Worm (Caenorhabditis elegans) whole organism, young adult: ENCODE results near the gene F21H7.2.

Source experiments
- B0019.2 ChIP-seq: fragments of 200-800 bp; sonication (Bioruptor generic); conservative IDR thresholded peaks from 2 replicates; pipeline ENCODE4 v1.3.6; 2022; ENCODE audit warnings: missing genetic modification reagents, missing genetic modification characterization, missing compliant biosample characterization
- B0035.1 ChIP-seq: sonication (generic microtip); optimal IDR thresholded peaks from 2 replicates; lab custom pipeline; 2016; ENCODE audit warnings: missing genetic modification characterization, mild to moderate bottlenecking, missing compliant biosample characterization, missing genotype, missing genetic modification reagents
- B0336.3 ChIP-seq: fragments of 200-800 bp; sonication (Bioruptor generic); IDR thresholded peaks from 2 replicates; pipeline ENCODE4 v1.3.6; 2022; ENCODE audit warnings: missing genetic modification characterization, missing compliant biosample characterization
- F22D6.2 ChIP-seq: sonication (generic microtip); optimal IDR thresholded peaks from 2 replicates; lab custom pipeline; 2016; ENCODE audit warnings: mild to moderate bottlenecking, missing genetic modification characterization, missing compliant biosample characterization
- F23B12.7 ChIP-seq: sonication (generic microtip); optimal IDR thresholded peaks from 2 replicates; lab custom pipeline; 2017; ENCODE audit warnings: missing genetic modification characterization, mild to moderate bottlenecking, missing compliant biosample characterization, antibody characterized with exemption, moderate library complexity; ENCODE audit not compliant: insufficient read depth
- F33H1.4 ChIP-seq: fragments of 200-800 bp; sonication (Bioruptor generic); IDR thresholded peaks from 2 replicates; pipeline ENCODE4 v1.3.6; 2022; ENCODE audit warnings: missing genetic modification reagents, missing genetic modification characterization, missing compliant biosample characterization
- F49E8.2 ChIP-seq: sonication (generic microtip); optimal IDR thresholded peaks from 3 replicates; lab custom pipeline; 2017; ENCODE audit warnings: missing genetic modification characterization, mild to moderate bottlenecking, missing compliant biosample characterization, antibody characterized with exemption, moderate library complexity; ENCODE audit not compliant: insufficient read depth
- F55B11.4 ChIP-seq: sonication (generic microtip); optimal IDR thresholded peaks from 2 replicates; lab custom pipeline; 2016; ENCODE audit warnings: missing compliant biosample characterization, missing genetic modification characterization, borderline replicate concordance; ENCODE audit not compliant: insufficient read depth
- F57A8.1 ChIP-seq: fragments of 200-800 bp; sonication (Bioruptor generic); optimal IDR thresholded peaks from 2 replicates; lab custom pipeline; 2018; ENCODE audit warnings: mild to moderate bottlenecking, missing genetic modification characterization, moderate library complexity, missing compliant biosample characterization
- F57C9.4 ChIP-seq: sonication (generic microtip); optimal IDR thresholded peaks from 2 replicates; lab custom pipeline; 2017; ENCODE audit warnings: mild to moderate bottlenecking, missing genetic modification characterization, missing compliant biosample characterization
- K12H6.12 ChIP-seq: fragments of 200-800 bp; sonication (Bioruptor generic); optimal IDR thresholded peaks from 2 replicates; lab custom pipeline; 2018; ENCODE audit warnings: mild to moderate bottlenecking, missing genetic modification characterization, missing compliant biosample characterization
- ama-1 ChIP-seq, 3 experiments: fragments of 150-350 bp in 1 of 3; sonication (generic microtip) in 2 of 3; optimal IDR thresholded peaks; 2 replicates each; lab custom pipeline; 2014 to 2018; ENCODE audit warnings: missing biosample characterization in 2 of 3, missing genetic modification characterization in 2 of 3, missing genetic modification reagents in 2 of 3
- aptf-3 ChIP-seq: fragments of 200-800 bp; sonication (Bioruptor generic); IDR thresholded peaks from 2 replicates; pipeline ENCODE4 v1.3.6; 2022; ENCODE audit warnings: missing genetic modification characterization, missing compliant biosample characterization
- attf-6 ChIP-seq: fragments of 200-800 bp; sonication (Bioruptor generic); IDR thresholded peaks from 2 replicates; pipeline ENCODE4 v1.3.6; 2022; ENCODE audit warnings: missing genetic modification reagents, missing genetic modification characterization, missing compliant biosample characterization
- bed-2 ChIP-seq: fragments of 200-800 bp; sonication (Bioruptor generic); IDR thresholded peaks from 2 replicates; pipeline ENCODE4 v1.3.6; 2022; ENCODE audit warnings: missing genetic modification reagents, missing genetic modification characterization, missing compliant biosample characterization
- cebp-1 ChIP-seq, 2 experiments: fragments of 200-800 bp in 1 of 2; sonication (Bioruptor generic) in 1 of 2; sonication (generic microtip) in 1 of 2; IDR thresholded peaks in 1 of 2; optimal IDR thresholded peaks in 1 of 2; 2 replicates each; pipeline versions ENCODE4 v1.3.6 to Lab custom; 2017 to 2022; ENCODE audit warnings: missing compliant biosample characterization in 2 of 2, missing genetic modification characterization in 2 of 2, mild to moderate bottlenecking in 1 of 2, missing genetic modification reagents in 1 of 2, moderate library complexity in 1 of 2
- cebp-2 ChIP-seq: fragments of 200-800 bp; sonication (Bioruptor generic); IDR thresholded peaks from 2 replicates; pipeline ENCODE4 v1.3.6; 2022; ENCODE audit warnings: missing genetic modification characterization, missing compliant biosample characterization
- ceh-40 ChIP-seq: fragments of 200-800 bp; sonication (Bioruptor generic); IDR thresholded peaks from 2 replicates; pipeline ENCODE4 v1.3.6; 2022; ENCODE audit warnings: missing genetic modification characterization, missing compliant biosample characterization
- ceh-79 ChIP-seq: sonication (generic microtip); optimal IDR thresholded peaks from 2 replicates; lab custom pipeline; 2017; ENCODE audit warnings: mild to moderate bottlenecking, missing genetic modification characterization, missing compliant biosample characterization
- egrh-3 ChIP-seq: fragments of 200-800 bp; sonication (Bioruptor generic); IDR thresholded peaks from 2 replicates; pipeline ENCODE4 v1.3.6; 2022; ENCODE audit warnings: missing genetic modification reagents, missing genetic modification characterization, missing compliant biosample characterization
- ets-4 ChIP-seq: fragments of 200-800 bp; sonication (Bioruptor generic); optimal IDR thresholded peaks from 2 replicates; lab custom pipeline; 2018; ENCODE audit warnings: mild to moderate bottlenecking, missing genetic modification characterization, missing compliant biosample characterization
- fkh-3 ChIP-seq: sonication (generic microtip); optimal IDR thresholded peaks from 2 replicates; lab custom pipeline; 2016; ENCODE audit warnings: mild to moderate bottlenecking, missing genetic modification characterization, missing compliant biosample characterization
- let-526 ChIP-seq: fragments of 200-800 bp; sonication (Bioruptor generic); IDR thresholded peaks from 2 replicates; pipeline ENCODE4 v1.3.6; 2022; ENCODE audit warnings: missing genetic modification reagents, missing genetic modification characterization, missing compliant biosample characterization
- let-607 ChIP-seq, 2 experiments: fragments of 200-800 bp in 1 of 2; sonication (Bioruptor generic) in 1 of 2; sonication (generic microtip) in 1 of 2; optimal IDR thresholded peaks; 2 replicates each; lab custom pipeline; 2016 to 2018; ENCODE audit warnings: mild to moderate bottlenecking in 2 of 2, missing compliant biosample characterization in 2 of 2, missing genetic modification characterization in 2 of 2, moderate library complexity in 2 of 2, missing genotype in 1 of 2
- lin-35 ChIP-seq, 3 experiments: fragments of 150-350 bp in 2 of 3; sonication (generic microtip) in 1 of 3; optimal IDR thresholded peaks; 2 replicates each; lab custom pipeline; 2014 to 2018; ENCODE audit warnings: missing biosample characterization in 3 of 3, missing genetic modification characterization in 3 of 3, missing genetic modification reagents in 3 of 3
- lir-1 ChIP-seq: fragments of 200-800 bp; sonication (Bioruptor generic); conservative IDR thresholded peaks from 2 replicates; pipeline ENCODE4 v1.3.6; 2022; ENCODE audit warnings: missing genetic modification reagents, missing genetic modification characterization, missing compliant biosample characterization
- lsl-1 ChIP-seq: fragments of 200-800 bp; sonication (Bioruptor generic); optimal IDR thresholded peaks from 2 replicates; lab custom pipeline; 2018; ENCODE audit warnings: mild to moderate bottlenecking, missing genetic modification characterization, moderate library complexity, missing compliant biosample characterization
- mcd-1 ChIP-seq: fragments of 200-800 bp; sonication (Bioruptor generic); IDR thresholded peaks from 2 replicates; pipeline ENCODE4 v1.3.6; 2022; ENCODE audit warnings: missing genetic modification reagents, missing genetic modification characterization, missing compliant biosample characterization
- nhr-27 ChIP-seq: fragments of 200-800 bp; sonication (Bioruptor generic); optimal IDR thresholded peaks from 2 replicates; lab custom pipeline; 2018; ENCODE audit warnings: mild to moderate bottlenecking, missing genetic modification characterization, moderate library complexity, missing compliant biosample characterization
- sea-2 ChIP-seq: fragments of 200-800 bp; sonication (Bioruptor generic); IDR thresholded peaks from 2 replicates; pipeline ENCODE4 v1.3.6; 2022; ENCODE audit warnings: missing genetic modification characterization, missing compliant biosample characterization
- snpc-1.3 ChIP-seq: sonication (generic microtip); optimal IDR thresholded peaks from 2 replicates; lab custom pipeline; 2017; ENCODE audit warnings: missing genetic modification characterization, mild to moderate bottlenecking, missing compliant biosample characterization, antibody characterized with exemption, moderate library complexity, missing genotype, missing genetic modification reagents; ENCODE audit not compliant: insufficient read depth
- snpc-3.4 ChIP-seq: sonication (generic microtip); optimal IDR thresholded peaks from 2 replicates; lab custom pipeline; 2017; ENCODE audit warnings: missing genetic modification characterization, mild to moderate bottlenecking, missing compliant biosample characterization, antibody characterized with exemption, moderate library complexity, missing genotype, missing genetic modification reagents
- snpc-4 ChIP-seq, 5 experiments: fragments of 150-350 bp in 1 of 5; sonication (generic microtip) in 4 of 5; optimal IDR thresholded peaks; 2 replicates each; lab custom pipeline; 2014 to 2018; ENCODE audit warnings: missing genetic modification characterization in 5 of 5, missing biosample characterization in 3 of 5, antibody characterized with exemption in 2 of 5, mild to moderate bottlenecking in 2 of 5, missing compliant biosample characterization in 2 of 5, missing genotype in 2 of 5, moderate library complexity in 2 of 5, missing genetic modification reagents in 1 of 5
- tbp1 ChIP-seq: fragments of 200-800 bp; sonication (Bioruptor generic); optimal IDR thresholded peaks from 2 replicates; lab custom pipeline; 2018; ENCODE audit warnings: mild to moderate bottlenecking, missing genetic modification characterization, missing compliant biosample characterization
- unc-130 ChIP-seq: sonication (generic microtip); optimal IDR thresholded peaks from 2 replicates; lab custom pipeline; 2016; ENCODE audit warnings: missing genetic modification reagents, missing genetic modification characterization, missing compliant biosample characterization
- unc-62 ChIP-seq: fragments of 150-350 bp; optimal IDR thresholded peaks from 2 replicates; lab custom pipeline; 2014; ENCODE audit warnings: missing biosample characterization, missing genetic modification reagents, missing genetic modification characterization
- ztf-22 ChIP-seq: fragments of 200-800 bp; sonication (Bioruptor generic); optimal IDR thresholded peaks from 2 replicates; lab custom pipeline; 2018; ENCODE audit warnings: mild to moderate bottlenecking, missing genetic modification characterization, moderate library complexity, missing compliant biosample characterization
- ztf-25 ChIP-seq: fragments of 200-800 bp; sonication (Bioruptor generic); IDR thresholded peaks from 2 replicates; pipeline ENCODE4 v1.3.6; 2022; ENCODE audit warnings: missing genetic modification reagents, missing genetic modification characterization, missing compliant biosample characterization
- ztf-26 ChIP-seq: sonication (generic microtip); optimal IDR thresholded peaks from 2 replicates; lab custom pipeline; 2017; ENCODE audit warnings: missing genetic modification characterization, missing compliant biosample characterization
- ztf-28 ChIP-seq: fragments of 200-800 bp; sonication (Bioruptor generic); IDR thresholded peaks from 2 replicates; pipeline ENCODE4 v1.3.6; 2022; ENCODE audit warnings: missing genetic modification reagents, missing genetic modification characterization, missing compliant biosample characterization

Gene F21H7.2

DNA sequence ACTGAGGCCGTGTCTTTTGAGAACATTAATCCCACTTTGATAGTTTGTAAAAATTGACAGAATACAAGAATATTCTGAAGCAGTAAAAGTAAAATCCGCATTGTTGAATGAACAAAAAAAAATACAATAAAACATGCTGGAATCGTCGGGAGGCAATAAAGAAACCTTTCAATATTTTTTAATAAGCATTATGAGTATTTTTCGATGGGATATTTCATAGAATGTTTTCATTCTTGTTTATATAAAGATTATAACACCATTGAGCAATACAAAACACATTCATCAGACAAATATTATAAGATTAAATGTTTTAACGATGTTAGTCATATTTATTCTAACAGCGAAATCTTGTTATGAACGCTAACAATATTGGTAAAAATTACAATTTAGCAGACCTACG lies 23.9 kb upstream of the F21H7.2 start, which contains the start of gene gcy-20:
Gene gcy-20 (minus strand): TSS at position 101 of the 400 bp plus-strand sequence.
- no peak for TF ChIP-seq lin-35 (GFP tag; optimal IDR thresholded peaks at IDR 0.05; lab: Kevin White, UChicago)
- TF ChIP-seq mcd-1, result no peak
- no peak for TF ChIP-seq ama-1 (optimal IDR thresholded peaks at IDR 0.05; lab: Kevin White, UChicago)
- TF ChIP-seq ama-1 (GFP tag; optimal IDR thresholded peaks at IDR 0.05; lab: Kevin White, UChicago), result no peak
- TF ChIP-seq F49E8.2 (tag; lab: Kevin White, UChicago), result no peak
- no peak for TF ChIP-seq nhr-27
- TF ChIP-seq sea-2 (GFP tag; lab: Robert Waterston, UW), result no peak
- no peak for TF ChIP-seq ztf-22 (GFP tag; lab: Kevin White, UChicago)
- no peak for TF ChIP-seq B0035.1
- TF ChIP-seq F33H1.4 (GFP tag; lab: Robert Waterston, UW), result no peak
- no peak for TF ChIP-seq lsl-1 (GFP tag; lab: Kevin White, UChicago)
- TF ChIP-seq snpc-4 (GFP tag; optimal IDR thresholded peaks at IDR 0.05; lab: Kevin White, UChicago), result no peak
- no peak for TF ChIP-seq snpc-4 (tag; optimal IDR thresholded peaks at IDR 0.05; lab: Kevin White, UChicago)

DNA sequence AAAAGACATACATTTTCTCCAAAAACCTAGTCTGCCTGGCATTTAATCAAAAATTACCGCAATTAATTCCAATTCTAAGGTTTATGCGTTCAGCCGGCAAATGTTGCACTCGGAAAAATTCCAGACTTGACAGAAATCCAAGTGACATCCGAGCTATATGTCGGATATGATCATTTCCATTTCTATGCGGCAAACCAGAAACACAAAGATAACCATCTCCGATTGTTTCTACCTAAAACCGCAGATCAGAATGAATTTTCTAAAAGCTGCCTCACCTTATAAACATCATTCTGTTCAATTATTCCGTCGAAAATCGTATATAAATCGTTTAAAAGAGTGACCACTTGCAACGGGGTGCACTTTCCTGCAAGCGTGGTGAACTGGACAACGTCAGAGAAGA lies 19.3 kb upstream of the F21H7.2 start:
- TF ChIP-seq lsl-1 (GFP tag; lab: Kevin White, UChicago), result no peak
- no peak for TF ChIP-seq ceh-79
- no peak for TF ChIP-seq unc-62
- no peak for TF ChIP-seq cebp-2 (GFP tag; lab: Robert Waterston, UW)
- TF ChIP-seq F22D6.2 (tag; lab: Kevin White, UChicago), result no peak
- TF ChIP-seq B0336.3 (GFP tag; lab: Robert Waterston, UW), result no peak
- TF ChIP-seq ztf-25 (GFP tag; lab: Robert Waterston, UW), result no peak
- TF ChIP-seq F55B11.4 (tag; lab: Kevin White, UChicago), result no peak
- TF ChIP-seq B0019.2, result no peak
- no peak for TF ChIP-seq tbp1

DNA sequence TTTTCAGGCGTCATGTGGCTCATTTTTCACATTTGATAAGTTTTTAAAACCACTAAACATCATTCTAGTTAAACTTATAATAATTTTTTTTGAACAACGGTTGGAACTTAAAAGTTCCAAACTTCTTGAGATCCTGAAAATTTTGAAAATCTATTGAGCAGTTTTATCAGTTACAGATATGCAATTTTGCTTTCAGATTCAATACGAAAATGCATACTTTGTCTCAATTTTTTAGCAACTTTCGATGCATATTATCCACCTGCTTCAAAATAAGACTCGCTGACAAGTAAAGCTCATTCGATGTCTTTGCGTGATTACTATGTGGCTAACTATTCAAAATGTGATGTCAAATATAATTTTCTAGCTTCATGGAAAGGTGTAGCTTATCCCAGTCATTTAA lies 16.8 kb upstream of the F21H7.2 start, which contains the start of gene srh-95:
Gene srh-95 (plus strand): TSS at position 301 of the 400 bp plus-strand sequence.
- no peak for TF ChIP-seq lin-35 (GFP tag; optimal IDR thresholded peaks at IDR 0.05; lab: Kevin White, UChicago)
- TF ChIP-seq B0336.3 (GFP tag; lab: Robert Waterston, UW), result no peak
- TF ChIP-seq ztf-26, result no peak
- no peak for TF ChIP-seq F22D6.2 (tag; lab: Kevin White, UChicago)
- TF ChIP-seq nhr-27, result no peak
- TF ChIP-seq fkh-3 (tag; lab: Kevin White, UChicago), result no peak
- no peak for TF ChIP-seq egrh-3 (GFP tag; lab: Robert Waterston, UW)
- no peak for TF ChIP-seq snpc-1.3 (tag; lab: Kevin White, UChicago)
- no peak for TF ChIP-seq F57C9.4 (tag; lab: Kevin White, UChicago)
- no peak for TF ChIP-seq attf-6 (GFP tag; lab: Robert Waterston, UW)

- TF ChIP-seq F57A8.1 (GFP tag; lab: Kevin White, UChicago) (no peak), aptf-3 (no peak), let-607 (tag; optimal IDR thresholded peaks at IDR 0.05; lab: Kevin White, UChicago) (no peak), bed-2 (GFP tag; lab: Robert Waterston, UW) (no peak), snpc-4 (GFP tag; optimal IDR thresholded peaks at IDR 0.05; lab: Kevin White, UChicago) (no peak), snpc-4 (tag; optimal IDR thresholded peaks at IDR 0.05; lab: Kevin White, UChicago) (no peak), ceh-40 (GFP tag; lab: Robert Waterston, UW) (no peak), snpc-3.4 (tag; lab: Kevin White, UChicago) (no peak), cebp-1 (GFP tag; IDR thresholded peaks at IDR 0.05; lab: Robert Waterston, UW) (no peak), cebp-1 (tag; optimal IDR thresholded peaks at IDR 0.05; lab: Kevin White, UChicago) (no peak), K12H6.12 (tag; lab: Kevin White, UChicago) (no peak), ets-4 (no peak), lir-1 (GFP tag; lab: Robert Waterston, UW) (no peak), B0336.3 (GFP tag; lab: Robert Waterston, UW) (no peak), F23B12.7 (tag; lab: Kevin White, UChicago) (no peak), let-526 (no peak), unc-130 (no peak), ztf-28 (GFP tag; lab: Robert Waterston, UW) (no peak), sea-2 (GFP tag; lab: Robert Waterston, UW) (no peak)
Observed at ce11 chrV:16244078-16244477, 14.3 kb upstream of the F21H7.2 start, which contains the start of gene srh-104. Gene srh-104 (minus strand): TSS chrV:16244178.
